Worm (Caenorhabditis elegans) whole organism, young adult: Measurements from ENCODE around the gene srh-39.
A peak's percentile ranks its signal among the peaks of the same experiment; 100 is the strongest.

Source experiments
- B0035.1 ChIP-seq: sonication (generic microtip); optimal IDR thresholded peaks from 2 replicates; lab custom pipeline; 2016; ENCODE audit warnings: missing genetic modification characterization, mild to moderate bottlenecking, missing compliant biosample characterization, missing genotype, missing genetic modification reagents
- C06A6.2 ChIP-seq: fragments of 200-800 bp; sonication (Bioruptor generic); conservative IDR thresholded peaks from 2 replicates; pipeline ENCODE4 v1.3.6; 2022; ENCODE audit warnings: missing genetic modification characterization, missing compliant biosample characterization
- C17E4.6 ChIP-seq: fragments of 200-800 bp; sonication (Bioruptor generic); IDR thresholded peaks from 2 replicates; pipeline ENCODE4 v1.3.6; 2022; ENCODE audit warnings: missing genetic modification reagents, missing genetic modification characterization, missing compliant biosample characterization
- D2030.7 ChIP-seq: fragments of 200-800 bp; sonication (Bioruptor generic); IDR thresholded peaks from 2 replicates; pipeline ENCODE4 v1.3.6; 2022; ENCODE audit warnings: missing genetic modification reagents, missing genetic modification characterization, missing compliant biosample characterization
- F49E8.2 ChIP-seq: sonication (generic microtip); optimal IDR thresholded peaks from 3 replicates; lab custom pipeline; 2017; ENCODE audit warnings: missing genetic modification characterization, mild to moderate bottlenecking, missing compliant biosample characterization, antibody characterized with exemption, moderate library complexity; ENCODE audit not compliant: insufficient read depth
- K11D2.4 ChIP-seq: fragments of 200-800 bp; sonication (Bioruptor generic); IDR thresholded peaks from 2 replicates; pipeline ENCODE4 v1.3.6; 2022; ENCODE audit warnings: missing genetic modification reagents, missing genetic modification characterization, missing compliant biosample characterization
- Y53G8AR.9 ChIP-seq: fragments of 200-800 bp; sonication (Bioruptor generic); conservative IDR thresholded peaks from 2 replicates; pipeline ENCODE4 v1.3.6; 2022; ENCODE audit warnings: missing genetic modification reagents, missing genetic modification characterization, missing compliant biosample characterization
- ZK185.1 ChIP-seq: sonication (generic microtip); optimal IDR thresholded peaks from 2 replicates; lab custom pipeline; 2016; ENCODE audit warnings: mild to moderate bottlenecking, missing genetic modification characterization, missing compliant biosample characterization; ENCODE audit not compliant: poor library complexity, severe bottlenecking
- ama-1 ChIP-seq, 3 experiments: fragments of 150-350 bp in 1 of 3; sonication (generic microtip) in 2 of 3; optimal IDR thresholded peaks; 2 replicates each; lab custom pipeline; 2014 to 2018; ENCODE audit warnings: missing biosample characterization in 2 of 3, missing genetic modification characterization in 2 of 3, missing genetic modification reagents in 2 of 3
- aptf-2 ChIP-seq: fragments of 200-800 bp; sonication (Bioruptor generic); conservative IDR thresholded peaks from 2 replicates; pipeline ENCODE4 v1.3.6; 2022; ENCODE audit warnings: missing genetic modification reagents, missing genetic modification characterization, missing compliant biosample characterization
- aptf-3 ChIP-seq: fragments of 200-800 bp; sonication (Bioruptor generic); IDR thresholded peaks from 2 replicates; pipeline ENCODE4 v1.3.6; 2022; ENCODE audit warnings: missing genetic modification characterization, missing compliant biosample characterization
- cebp-2 ChIP-seq: fragments of 200-800 bp; sonication (Bioruptor generic); IDR thresholded peaks from 2 replicates; pipeline ENCODE4 v1.3.6; 2022; ENCODE audit warnings: missing genetic modification characterization, missing compliant biosample characterization
- dpff-1 ChIP-seq: sonication (generic microtip); optimal IDR thresholded peaks from 2 replicates; lab custom pipeline; 2017; ENCODE audit warnings: mild to moderate bottlenecking, missing genetic modification characterization, missing compliant biosample characterization
- ekl-4 ChIP-seq: fragments of 200-800 bp; sonication (Bioruptor generic); IDR thresholded peaks from 2 replicates; pipeline ENCODE4 v1.3.6; 2022; ENCODE audit warnings: missing genetic modification reagents, missing genetic modification characterization, missing compliant biosample characterization
- ets-4 ChIP-seq: fragments of 200-800 bp; sonication (Bioruptor generic); optimal IDR thresholded peaks from 2 replicates; lab custom pipeline; 2018; ENCODE audit warnings: mild to moderate bottlenecking, missing genetic modification characterization, missing compliant biosample characterization
- hlh-12 ChIP-seq: sonication (generic microtip); optimal IDR thresholded peaks from 2 replicates; lab custom pipeline; 2016; ENCODE audit warnings: missing genetic modification characterization, missing compliant biosample characterization
- hsf-1 ChIP-seq: fragments of 200-800 bp; sonication (Bioruptor generic); IDR thresholded peaks from 2 replicates; pipeline ENCODE4 v1.3.6; 2022; ENCODE audit warnings: missing genetic modification reagents, missing genetic modification characterization, missing compliant biosample characterization
- let-526 ChIP-seq: fragments of 200-800 bp; sonication (Bioruptor generic); IDR thresholded peaks from 2 replicates; pipeline ENCODE4 v1.3.6; 2022; ENCODE audit warnings: missing genetic modification reagents, missing genetic modification characterization, missing compliant biosample characterization
- lin-35 ChIP-seq, 3 experiments: fragments of 150-350 bp in 2 of 3; sonication (generic microtip) in 1 of 3; optimal IDR thresholded peaks; 2 replicates each; lab custom pipeline; 2014 to 2018; ENCODE audit warnings: missing biosample characterization in 3 of 3, missing genetic modification characterization in 3 of 3, missing genetic modification reagents in 3 of 3
- lin-54 ChIP-seq: fragments of 200-800 bp; sonication (Bioruptor generic); optimal IDR thresholded peaks from 2 replicates; lab custom pipeline; 2018; ENCODE audit warnings: mild to moderate bottlenecking, missing genetic modification characterization, missing compliant biosample characterization
- lsy-27 ChIP-seq: sonication (generic microtip); optimal IDR thresholded peaks from 2 replicates; lab custom pipeline; 2017; ENCODE audit warnings: missing genetic modification characterization, mild to moderate bottlenecking, missing compliant biosample characterization, antibody characterized with exemption, missing genotype, borderline replicate concordance; ENCODE audit not compliant: insufficient read depth
- madf-10 ChIP-seq: sonication (generic microtip); optimal IDR thresholded peaks from 2 replicates; lab custom pipeline; 2016; ENCODE audit warnings: mild to moderate bottlenecking, missing genetic modification characterization, missing compliant biosample characterization
- madf-3 ChIP-seq: fragments of 200-800 bp; sonication (Bioruptor generic); IDR thresholded peaks from 2 replicates; pipeline ENCODE4 v1.3.6; 2022; ENCODE audit warnings: missing genetic modification reagents, missing genetic modification characterization, missing compliant biosample characterization
- madf-6 ChIP-seq: fragments of 200-800 bp; sonication (Bioruptor generic); IDR thresholded peaks from 2 replicates; pipeline ENCODE4 v1.3.6; 2022; ENCODE audit warnings: missing genetic modification reagents, missing genetic modification characterization, missing compliant biosample characterization
- mel-28 ChIP-seq: sonication (generic microtip); optimal IDR thresholded peaks from 2 replicates; lab custom pipeline; 2016; ENCODE audit warnings: borderline replicate concordance, mild to moderate bottlenecking, missing genetic modification characterization, missing compliant biosample characterization
- nfyb-1 ChIP-seq: fragments of 200-800 bp; sonication (Bioruptor generic); IDR thresholded peaks from 2 replicates; pipeline ENCODE4 v1.3.6; 2022; ENCODE audit warnings: missing genetic modification reagents, missing genetic modification characterization, missing compliant biosample characterization
- nhr-80 ChIP-seq: sonication (generic microtip); optimal IDR thresholded peaks from 2 replicates; lab custom pipeline; 2016; ENCODE audit warnings: missing genetic modification characterization, missing compliant biosample characterization
- pbrm-1 ChIP-seq: fragments of 200-800 bp; sonication (Bioruptor generic); IDR thresholded peaks from 2 replicates; pipeline ENCODE4 v1.3.6; 2022; ENCODE audit warnings: missing genetic modification reagents, missing genetic modification characterization, missing compliant biosample characterization
- rec-8 ChIP-seq, 2 experiments: sonication (generic microtip); optimal IDR thresholded peaks; 2 replicates each; lab custom pipeline; 2016; ENCODE audit warnings: mild to moderate bottlenecking in 2 of 2, missing genetic modification characterization in 2 of 2, missing genetic modification reagents in 2 of 2, missing genotype in 2 of 2, missing biosample characterization in 1 of 2, missing compliant biosample characterization in 1 of 2, moderate library complexity in 1 of 2
- repo-1 ChIP-seq: sonication (generic microtip); optimal IDR thresholded peaks from 2 replicates; lab custom pipeline; 2017; ENCODE audit warnings: mild to moderate bottlenecking, missing genetic modification characterization, missing compliant biosample characterization
- snpc-3.4 ChIP-seq: sonication (generic microtip); optimal IDR thresholded peaks from 2 replicates; lab custom pipeline; 2017; ENCODE audit warnings: missing genetic modification characterization, mild to moderate bottlenecking, missing compliant biosample characterization, antibody characterized with exemption, moderate library complexity, missing genotype, missing genetic modification reagents
- tlf-1 ChIP-seq: fragments of 200-800 bp; sonication (Bioruptor generic); optimal IDR thresholded peaks from 2 replicates; lab custom pipeline; 2018; ENCODE audit warnings: mild to moderate bottlenecking, missing genetic modification characterization, missing compliant biosample characterization
- unc-130 ChIP-seq: sonication (generic microtip); optimal IDR thresholded peaks from 2 replicates; lab custom pipeline; 2016; ENCODE audit warnings: missing genetic modification reagents, missing genetic modification characterization, missing compliant biosample characterization
- unc-62 ChIP-seq: fragments of 150-350 bp; optimal IDR thresholded peaks from 2 replicates; lab custom pipeline; 2014; ENCODE audit warnings: missing biosample characterization, missing genetic modification reagents, missing genetic modification characterization
- zfh-2 ChIP-seq: fragments of 200-800 bp; sonication (Bioruptor generic); conservative IDR thresholded peaks from 2 replicates; pipeline ENCODE4 v1.3.6; 2022; ENCODE audit warnings: missing genetic modification reagents, missing genetic modification characterization, missing compliant biosample characterization
- ztf-22 ChIP-seq: fragments of 200-800 bp; sonication (Bioruptor generic); optimal IDR thresholded peaks from 2 replicates; lab custom pipeline; 2018; ENCODE audit warnings: mild to moderate bottlenecking, missing genetic modification characterization, moderate library complexity, missing compliant biosample characterization
- ztf-25 ChIP-seq: fragments of 200-800 bp; sonication (Bioruptor generic); IDR thresholded peaks from 2 replicates; pipeline ENCODE4 v1.3.6; 2022; ENCODE audit warnings: missing genetic modification reagents, missing genetic modification characterization, missing compliant biosample characterization

Gene srh-39

DNA sequence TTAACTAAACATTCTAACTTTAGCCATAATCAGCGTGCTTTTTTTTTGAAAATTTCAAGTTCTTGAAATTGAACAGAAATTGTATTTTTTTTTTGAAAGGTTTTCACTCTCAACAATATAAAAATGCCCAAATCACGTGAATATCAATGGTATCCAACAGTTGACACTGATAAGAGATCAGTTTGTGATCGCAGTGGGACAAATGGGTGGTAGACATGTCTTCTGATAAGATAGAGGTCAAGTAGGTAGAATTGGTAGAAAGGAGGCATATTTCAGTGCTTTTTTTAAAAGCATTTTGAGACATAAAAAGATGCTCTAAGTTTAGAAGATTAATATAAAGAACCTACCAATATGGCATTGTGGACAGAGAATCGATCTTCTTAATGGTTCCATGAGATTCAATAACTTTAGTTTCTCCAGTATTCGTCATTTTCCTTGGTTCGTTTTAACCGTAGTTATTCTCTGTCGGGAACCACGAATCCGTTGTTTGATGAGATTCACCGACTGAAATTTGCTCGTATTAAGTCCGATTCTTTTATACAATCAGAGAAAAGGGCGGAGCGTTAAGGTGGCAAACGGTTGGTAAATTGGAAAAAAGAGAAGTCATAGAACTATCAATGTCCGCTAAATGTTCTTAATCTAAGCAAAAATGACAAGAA is 12.1 kb upstream of the srh-39 start, which contains the start of gene mthf-1 (continued):
- TF ChIP-seq ZK185.1 (no peak), zfh-2 (GFP tag; lab: Robert Waterston, UW) (no peak), lin-35 (GFP tag; optimal IDR thresholded peaks at IDR 0.05; lab: Kevin White, UChicago) (peak in 1 of 3 experiments; percentile 41), hlh-12 (tag; lab: Kevin White, UChicago) (no peak), let-526 (GFP tag; lab: Robert Waterston, UW) (no peak), mel-28 (no peak), pbrm-1 (GFP tag; lab: Robert Waterston, UW) (no peak), C06A6.2 (GFP tag; lab: Robert Waterston, UW) (no peak), nhr-80 (peak; percentile 71), madf-3 (GFP tag; lab: Robert Waterston, UW) (no peak), F49E8.2 (tag; lab: Kevin White, UChicago) (no peak)

DNA sequence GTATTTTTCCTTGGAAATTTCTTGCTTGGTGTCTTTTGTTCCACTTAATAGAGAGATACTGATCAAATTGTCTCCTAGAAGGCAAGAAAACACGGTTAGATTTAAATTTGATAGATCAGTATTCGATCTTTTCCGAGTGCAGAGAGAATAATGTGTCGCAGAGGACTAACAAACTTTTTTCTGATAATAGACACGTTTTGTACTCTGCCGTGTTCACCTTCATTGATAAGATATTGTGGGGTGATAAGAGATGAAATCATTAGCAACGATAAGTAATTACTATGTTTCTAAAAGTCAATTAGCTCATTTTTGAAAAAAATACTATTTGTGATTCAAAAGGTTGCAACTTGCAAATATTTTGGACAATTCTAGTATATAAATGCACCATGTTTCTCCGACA is 11.4 kb upstream of the srh-39 start:
- TF ChIP-seq C17E4.6 (no peak), unc-130 (GFP tag; lab: Kevin White, UChicago) (no peak), nfyb-1 (GFP tag; lab: Robert Waterston, UW) (peak; percentile 25; the same call in 1 of the 2 replicates), ets-4 (peak; percentile 14), cebp-2 (GFP tag; lab: Robert Waterston, UW) (0 out of 2 replicates have a peak, but pooled peaks have one; percentile 26), K11D2.4 (GFP tag; lab: Robert Waterston, UW) (0 out of 2 replicates have a peak, but pooled peaks have one; percentile 16)

DNA sequence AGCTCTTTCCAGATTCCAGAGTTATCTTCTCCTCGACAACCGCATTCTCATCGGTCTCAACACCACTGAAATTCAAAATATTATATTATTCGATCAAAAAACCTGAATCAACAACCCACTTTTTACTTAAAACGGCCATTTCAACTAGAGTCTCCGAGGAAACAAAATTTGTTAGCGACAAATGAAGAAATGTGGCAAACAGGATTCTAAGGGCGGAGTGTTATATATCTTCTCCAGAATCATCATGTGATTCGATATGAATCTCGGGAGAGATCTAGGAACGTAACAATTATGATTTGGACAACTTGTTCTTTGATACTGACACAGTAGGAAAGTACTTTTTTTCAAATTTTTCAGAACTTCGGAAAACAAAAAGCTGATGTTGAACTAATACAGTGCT is 10.9 kb upstream of the srh-39 start:
- no peak for TF ChIP-seq D2030.7 (GFP tag; lab: Robert Waterston, UW)
- no peak for TF ChIP-seq cebp-2 (GFP tag; lab: Robert Waterston, UW)
- 0 out of 2 replicates have a peak, but pooled peaks have one; percentile 9 for TF ChIP-seq hsf-1 (GFP tag; lab: Robert Waterston, UW)
- no peak for TF ChIP-seq unc-62 (GFP tag; lab: Kevin White, UChicago)
- TF ChIP-seq ztf-25 (GFP tag; lab: Robert Waterston, UW) = no peak
- no peak for TF ChIP-seq madf-10 (tag; lab: Kevin White, UChicago)
- TF ChIP-seq dpff-1 (tag; lab: Kevin White, UChicago) = no peak

DNA sequence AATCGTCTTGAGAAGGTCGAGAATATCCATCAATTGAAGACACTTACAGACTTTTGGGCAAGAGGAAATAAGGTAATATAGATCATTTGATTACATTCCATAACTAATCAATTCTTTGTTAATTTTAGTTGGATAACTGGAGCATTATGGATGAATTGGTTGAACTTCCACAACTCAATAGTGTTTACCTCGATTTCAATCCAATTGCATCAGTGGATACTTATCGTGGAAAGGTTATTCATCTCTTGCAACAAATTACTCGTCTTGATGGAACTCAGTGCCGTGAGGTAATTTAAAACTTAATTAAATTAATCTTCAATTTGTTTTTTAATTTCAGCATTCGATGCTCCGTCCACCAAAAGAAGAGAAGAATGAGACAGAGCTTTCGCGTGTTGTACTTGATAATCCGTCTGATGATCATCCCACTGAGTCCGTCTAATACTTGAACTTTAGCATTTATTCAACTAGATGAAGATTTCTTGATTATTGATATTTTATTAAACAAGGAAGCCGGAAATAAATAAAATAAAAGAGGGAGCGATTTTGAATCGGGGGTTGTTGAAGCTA is 8.2 kb upstream of the srh-39 start:
- TF ChIP-seq lin-35 (GFP tag; optimal IDR thresholded peaks at IDR 0.05; lab: Kevin White, UChicago) = peak in 1 of 3 experiments; percentile 16
- TF ChIP-seq repo-1 (tag; lab: Kevin White, UChicago) = peak; percentile 57
- TF ChIP-seq ama-1 (optimal IDR thresholded peaks at IDR 0.05; lab: Kevin White, UChicago) = peak; percentile 68
- no peak for TF ChIP-seq ama-1 (GFP tag; optimal IDR thresholded peaks at IDR 0.05; lab: Kevin White, UChicago)
- TF ChIP-seq mel-28 = no peak
- no peak for TF ChIP-seq ztf-22 (GFP tag; lab: Kevin White, UChicago)
- TF ChIP-seq rec-8 (tag; optimal IDR thresholded peaks at IDR 0.05; lab: Kevin White, UChicago) = no peak
- peak; percentile 31 for TF ChIP-seq ZK185.1
- 0 out of 2 replicates have a peak, but pooled peaks have one; percentile 27 for TF ChIP-seq Y53G8AR.9 (GFP tag; lab: Robert Waterston, UW)

DNA sequence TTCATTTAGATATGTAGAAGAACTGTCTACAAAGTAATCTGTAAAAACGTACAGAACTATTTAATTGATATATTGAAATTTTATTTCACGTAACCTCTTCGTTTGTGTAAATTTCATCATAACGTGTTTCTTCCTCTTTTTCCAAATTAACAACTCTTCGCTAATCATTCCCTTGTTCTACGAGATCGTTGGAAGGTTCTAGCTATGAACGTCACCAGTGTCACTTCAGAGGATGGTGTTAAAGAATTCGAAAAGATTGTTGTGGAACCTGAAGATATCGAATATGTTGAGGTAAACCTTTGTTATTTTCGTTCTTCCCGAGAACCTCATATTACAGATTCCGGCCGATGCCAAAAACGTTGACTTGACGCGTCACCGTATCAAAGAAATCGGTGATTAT is 7.1 kb upstream of the srh-39 start, which contains the start of gene C06A8.6:
Gene C06A8.6, plus strand, starts transcription at position 89 of the 400 bp plus-strand sequence.
- TF ChIP-seq lsy-27 (tag; lab: Kevin White, UChicago) (no peak), aptf-3 (GFP tag; lab: Robert Waterston, UW) (no peak), tlf-1 (GFP tag; lab: Kevin White, UChicago) (no peak), K11D2.4 (GFP tag; lab: Robert Waterston, UW) (no peak), Y53G8AR.9 (GFP tag; lab: Robert Waterston, UW) (no peak), snpc-3.4 (tag; lab: Kevin White, UChicago) (no peak), aptf-2 (GFP tag; lab: Robert Waterston, UW) (no peak), lin-54 (no peak), hsf-1 (GFP tag; lab: Robert Waterston, UW) (no peak), B0035.1 (tag; lab: Kevin White, UChicago) (no peak), ekl-4 (GFP tag; lab: Robert Waterston, UW) (no peak), madf-6 (GFP tag; lab: Robert Waterston, UW) (no peak)
